Fruit fly (Drosophila melanogaster): Measurements from ENCODE around the gene Atu.

Atu gene

DNA sequence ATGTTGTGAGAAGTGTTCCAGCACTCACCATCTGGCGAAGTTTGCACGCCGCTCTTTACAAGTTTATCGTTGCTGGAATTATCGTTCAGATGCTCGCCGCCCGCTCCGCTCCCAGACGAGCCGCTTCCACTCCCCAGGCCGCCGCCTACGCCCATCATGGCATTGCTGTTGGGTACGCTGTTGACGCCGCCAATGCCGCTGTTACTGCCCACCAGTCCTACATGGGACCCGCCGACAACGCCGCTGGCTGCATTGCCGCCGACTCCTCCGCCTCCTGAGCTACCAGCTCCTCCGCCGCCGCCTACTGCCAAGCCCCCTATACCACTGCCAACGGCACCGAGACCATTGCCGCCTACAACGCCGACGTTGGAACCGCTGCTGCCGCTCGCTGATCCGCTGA lies 4.7 kb upstream of the Atu start:
- TF ChIP-seq achi (GFP tag; optimal IDR thresholded peaks at IDR 0.05) (no peak), CG1621 (tag; optimal IDR thresholded peaks at IDR 0.05) (no peak), Ets21C (GFP tag; optimal IDR thresholded peaks at IDR 0.05) (no peak), Gug (GFP tag; IDR thresholded peaks at IDR 0.05) (no peak), CG8119 (GFP tag; IDR thresholded peaks at IDR 0.05) (no peak), Lpt (GFP tag; optimal IDR thresholded peaks at IDR 0.05) (no peak), ss (GFP tag; optimal IDR thresholded peaks at IDR 0.05) (no peak), eg (GFP tag; IDR thresholded peaks at IDR 0.05) (no peak)

- TF ChIP-seq CG8119 (GFP tag; IDR thresholded peaks at IDR 0.05) (no peak), fkh (GFP tag; optimal IDR thresholded peaks at IDR 0.05) (no peak), vri (GFP tag; optimal IDR thresholded peaks at IDR 0.05) (peak; percentile 11)
These were observed 2.5 kb upstream of the Atu start for dm6 chr3R:5610656-5611055.

- TF ChIP-seq Sox14 (GFP tag; optimal IDR thresholded peaks at IDR 0.05) (peak; percentile 14), CG9139 (GFP tag; optimal IDR thresholded peaks at IDR 0.05) (no peak), Sox102F (GFP tag; optimal IDR thresholded peaks at IDR 0.05) (no peak), Eip75B (GFP tag; optimal IDR thresholded peaks at IDR 0.05) (peak; percentile 35), CG11294 (GFP tag; IDR thresholded peaks at IDR 0.05) (no peak), dsx (GFP tag; optimal IDR thresholded peaks at IDR 0.05; ENCODE audit: poor library complexity, severe bottlenecking) (no peak), CG6163 (GFP tag; IDR thresholded peaks at IDR 0.05) (peak; percentile 75), achi (GFP tag; optimal IDR thresholded peaks at IDR 0.05) (no peak), Eip78C (GFP tag) (peak; percentile 65), spab (GFP tag; optimal IDR thresholded peaks at IDR 0.05) (no peak), Smox (GFP tag; optimal IDR thresholded peaks at IDR 0.05) (no peak), CG3919 (GFP tag; optimal IDR thresholded peaks at IDR 0.05) (no peak), pdm3 (GFP tag; optimal IDR thresholded peaks at IDR 0.05) (no peak), Hr39 (GFP tag; optimal IDR thresholded peaks at IDR 0.05) (no peak), Sox15 (GFP tag; optimal IDR thresholded peaks at IDR 0.05) (no peak), salr (GFP tag; optimal IDR thresholded peaks at IDR 0.05) (no peak), CG8119 (GFP tag; IDR thresholded peaks at IDR 0.05) (no peak), CG3032 (tag; optimal IDR thresholded peaks at IDR 0.05) (no peak), CG6854 (GFP tag; optimal IDR thresholded peaks at IDR 0.05) (no peak), Gug (GFP tag; IDR thresholded peaks at IDR 0.05) (no peak), Eip93F (GFP tag; optimal IDR thresholded peaks at IDR 0.05) (no peak), lz (GFP tag; optimal IDR thresholded peaks at IDR 0.05) (no peak), CG16779 (tag; optimal IDR thresholded peaks at IDR 0.05) (no peak), esn (GFP tag; optimal IDR thresholded peaks at IDR 0.05) (no peak), CG32006 (GFP tag; optimal IDR thresholded peaks at IDR 0.05) (no peak)
These were observed 2.0 kb upstream of the Atu start for dm6 chr3R:5611167-5611566.

dm6 chr3R:5611733-5612132 lies 1.4 kb upstream of the Atu start:
- TF ChIP-seq topi (GFP tag; optimal IDR thresholded peaks at IDR 0.05): peak; percentile 6
- TF ChIP-seq esn (GFP tag; optimal IDR thresholded peaks at IDR 0.05): no peak

DNA sequence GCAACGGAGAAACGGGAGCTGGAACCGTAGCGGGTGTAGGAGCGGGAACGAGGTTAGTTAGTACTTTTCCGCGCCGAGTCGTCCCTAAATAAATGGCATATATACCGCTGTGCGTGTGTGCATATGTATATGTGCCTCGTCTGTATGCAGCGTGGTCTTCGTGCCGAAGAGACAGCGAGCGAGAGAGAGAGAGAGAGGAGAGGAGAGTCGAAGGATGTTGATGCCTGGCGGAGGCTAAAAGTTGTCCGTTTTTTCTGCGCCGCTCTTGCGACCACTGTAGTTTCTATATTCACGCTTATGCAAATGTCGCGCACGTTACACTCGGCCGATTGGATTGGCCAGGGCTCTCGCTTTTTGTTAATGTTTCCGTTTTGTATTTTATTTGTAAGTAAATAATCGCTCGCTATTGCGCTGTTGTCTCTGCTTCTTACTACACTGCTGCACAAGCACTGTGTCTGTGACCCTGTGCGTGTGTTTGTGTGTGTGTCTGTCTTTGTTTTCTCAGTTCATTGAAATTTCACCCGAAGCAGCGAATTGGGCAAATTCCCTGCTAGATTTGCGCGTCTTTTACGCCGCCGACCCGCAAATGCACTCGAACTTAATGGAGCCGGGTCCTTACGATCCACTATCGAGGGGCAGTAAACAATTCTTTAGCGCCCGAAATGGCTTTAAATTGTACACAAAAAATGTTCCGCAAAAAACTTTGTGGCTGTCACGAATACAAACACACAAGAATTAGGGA lies 615 bp upstream of the Atu start, which contains the start of gene Rga:
Gene Rga, minus strand, starts transcription at position 741 of the 742 bp plus-strand sequence.
- no peak for TF ChIP-seq salr (GFP tag; optimal IDR thresholded peaks at IDR 0.05)
- TF ChIP-seq CG6854 (GFP tag; optimal IDR thresholded peaks at IDR 0.05): peak; percentile 22
- no peak for TF ChIP-seq CG32006 (GFP tag; optimal IDR thresholded peaks at IDR 0.05)
- TF ChIP-seq Sox102F (GFP tag; optimal IDR thresholded peaks at IDR 0.05): no peak
- TF ChIP-seq Eip75B (GFP tag; optimal IDR thresholded peaks at IDR 0.05): no peak
- TF ChIP-seq Eip93F (GFP tag; optimal IDR thresholded peaks at IDR 0.05): no peak
- TF ChIP-seq Sox14 (GFP tag; optimal IDR thresholded peaks at IDR 0.05): peak; percentile 67
- no peak for TF ChIP-seq Hr39 (GFP tag; optimal IDR thresholded peaks at IDR 0.05)
- TF ChIP-seq fkh (GFP tag; optimal IDR thresholded peaks at IDR 0.05): no peak
- no peak for TF ChIP-seq dsx (GFP tag; optimal IDR thresholded peaks at IDR 0.05; ENCODE audit: poor library complexity, severe bottlenecking)
- no peak for TF ChIP-seq lz (GFP tag; optimal IDR thresholded peaks at IDR 0.05)
- TF ChIP-seq Ets96B (tag; optimal IDR thresholded peaks at IDR 0.05): no peak
- no peak for TF ChIP-seq CG11294 (GFP tag; IDR thresholded peaks at IDR 0.05)
- peak; percentile 28 for TF ChIP-seq fd85E (GFP tag; optimal IDR thresholded peaks at IDR 0.05)
- TF ChIP-seq topi (GFP tag; optimal IDR thresholded peaks at IDR 0.05): no peak
- TF ChIP-seq CG6276 (GFP tag; optimal IDR thresholded peaks at IDR 0.05): no peak
- no peak for TF ChIP-seq Hr4 (GFP tag; optimal IDR thresholded peaks at IDR 0.05)
- peak; percentile 33 to 38 for TF ChIP-seq ss (GFP tag; optimal IDR thresholded peaks at IDR 0.05)
- no peak for TF ChIP-seq achi (GFP tag; optimal IDR thresholded peaks at IDR 0.05)
- no peak for TF ChIP-seq CG11902 (GFP tag; optimal IDR thresholded peaks at IDR 0.05)
- TF ChIP-seq CG1621 (tag; optimal IDR thresholded peaks at IDR 0.05): no peak
- TF ChIP-seq svp (GFP tag): peak; percentile 86
- peak; percentile 31 for TF ChIP-seq vri (GFP tag; optimal IDR thresholded peaks at IDR 0.05)
- no peak for TF ChIP-seq CG7368 (GFP tag; optimal IDR thresholded peaks at IDR 0.05)
- no peak for TF ChIP-seq CG8119 (GFP tag; IDR thresholded peaks at IDR 0.05)
- no peak for TF ChIP-seq CG3032 (tag; optimal IDR thresholded peaks at IDR 0.05)
- TF ChIP-seq pdm3 (GFP tag; optimal IDR thresholded peaks at IDR 0.05): no peak
